Worm (Caenorhabditis elegans): ENCODE data around the gene F40B5.2.

- TF ChIP-seq nhr-12 (tag; optimal IDR thresholded peaks at IDR 0.05) (no peak), ceh-43 (GFP tag; optimal IDR thresholded peaks at IDR 0.05) (no peak), mep-1 (tag; optimal IDR thresholded peaks at IDR 0.05) (no peak), lin-13 (tag; optimal IDR thresholded peaks at IDR 0.05) (no peak), unc-62 (GFP tag; optimal IDR thresholded peaks at IDR 0.05) (no peak), ceh-83 (GFP tag; optimal IDR thresholded peaks at IDR 0.05) (no peak), unc-39 (tag; optimal IDR thresholded peaks at IDR 0.05) (no peak), snpc-4 (tag; optimal IDR thresholded peaks at IDR 0.05) (no peak), ces-1 (GFP tag; optimal IDR thresholded peaks at IDR 0.05) (no peak), pha-4 (tag; optimal IDR thresholded peaks at IDR 0.05) (no peak), elt-1 (tag; optimal IDR thresholded peaks at IDR 0.05; ENCODE audit: borderline replicate concordance, insufficient read depth) (no peak), lsy-2 (tag; optimal IDR thresholded peaks at IDR 0.05) (no peak)
Measured at ce11 chrX:8362379-8362778, 5.3 kb upstream of the F40B5.2 start.

Measured in whole organism, mixed stage, embryonic.